Fruit fly (Drosophila melanogaster) whole organism, embryonic: Measurements from ENCODE around the gene CG42540.

Source experiments
- ATbp ChIP-seq: fragments of 200-800 bp; sonication (Bioruptor generic); optimal IDR thresholded peaks from 2 replicates; lab custom pipeline; 2017; ENCODE audit warnings: missing biosample characterization, mild to moderate bottlenecking, missing genetic modification characterization, missing genetic modification reagents
- Aef1 ChIP-seq: fragments of 200-800 bp; sonication (Bioruptor generic); IDR thresholded peaks from 3 replicates; pipeline ENCODE4 v1.3.6; 2022; ENCODE audit warnings: missing biosample characterization, missing genetic modification characterization
- Antp ChIP-seq: fragments of 200-800 bp; sonication (Bioruptor generic); optimal IDR thresholded peaks from 3 replicates; lab custom pipeline; 2016; ENCODE audit warnings: missing biosample characterization, missing genetic modification characterization
- Blimp-1 ChIP-seq: fragments of 200-800 bp; sonication (Bioruptor generic); optimal IDR thresholded peaks from 3 replicates; lab custom pipeline; 2018; ENCODE audit warnings: missing biosample characterization, missing genetic modification characterization, mild to moderate bottlenecking, moderate library complexity, missing genetic modification reagents
- CG11093 ChIP-seq: fragments of 200-800 bp; sonication (Bioruptor generic); IDR thresholded peaks from 3 replicates; pipeline ENCODE4 v1.3.6; 2022; ENCODE audit warnings: missing biosample characterization, missing genetic modification characterization
- CG11504 ChIP-seq: fragments of 200-800 bp; sonication (Bioruptor generic); optimal IDR thresholded peaks from 3 replicates; lab custom pipeline; 2019; ENCODE audit warnings: missing biosample characterization, mild to moderate bottlenecking, missing genetic modification characterization, moderate library complexity
- CG12391 ChIP-seq: fragments of 200-800 bp; sonication (Bioruptor generic); optimal IDR thresholded peaks from 3 replicates; lab custom pipeline; 2018; ENCODE audit warnings: missing biosample characterization, mild to moderate bottlenecking, missing genetic modification characterization, moderate library complexity
- CG13296 ChIP-seq: fragments of 200-800 bp; sonication (Bioruptor generic); optimal IDR thresholded peaks from 3 replicates; lab custom pipeline; 2018; ENCODE audit warnings: missing biosample characterization, mild to moderate bottlenecking, missing genetic modification characterization
- CG14667 ChIP-seq: fragments of 200-800 bp; sonication (Bioruptor generic); IDR thresholded peaks from 2 replicates; pipeline ENCODE4 v1.3.6; 2022; ENCODE audit warnings: missing biosample characterization, missing genetic modification characterization
- CG15269 ChIP-seq: fragments of 200-800 bp; sonication (Bioruptor generic); optimal IDR thresholded peaks from 2 replicates; lab custom pipeline; 2018; ENCODE audit warnings: missing biosample characterization, mild to moderate bottlenecking, missing genetic modification characterization, moderate library complexity
- CG15479 ChIP-seq: fragments of 200-800 bp; sonication (Bioruptor generic); optimal IDR thresholded peaks from 3 replicates; lab custom pipeline; 2019; ENCODE audit warnings: missing biosample characterization, mild to moderate bottlenecking, missing genetic modification characterization, moderate library complexity
- CG16779 ChIP-seq: fragments of 200-800 bp; sonication (Bioruptor generic); IDR thresholded peaks from 2 replicates; pipeline ENCODE4 v1.3.6; 2022; ENCODE audit warnings: missing biosample characterization, missing genetic modification characterization
- CG17328 ChIP-seq: fragments of 200-800 bp; sonication (Bioruptor generic); IDR thresholded peaks from 2 replicates; pipeline ENCODE4 v1.3.6; 2022; ENCODE audit warnings: missing biosample characterization, missing genetic modification characterization
- CG17361 ChIP-seq: fragments of 200-800 bp; sonication (Bioruptor generic); IDR thresholded peaks from 3 replicates; pipeline ENCODE4 v1.3.6; 2022; ENCODE audit warnings: missing biosample characterization, missing genetic modification characterization
- CG17829 ChIP-seq: fragments of 200-800 bp; optimal IDR thresholded peaks from 2 replicates; lab custom pipeline; 2019; ENCODE audit warnings: missing biosample characterization, mild to moderate bottlenecking, missing genetic modification characterization, moderate library complexity
- CG3847 ChIP-seq: fragments of 200-800 bp; sonication (Bioruptor generic); IDR thresholded peaks from 2 replicates; pipeline ENCODE4 v1.3.6; 2022; ENCODE audit warnings: missing biosample characterization, missing genetic modification characterization
- CG4820 ChIP-seq: fragments of 200-800 bp; sonication (Bioruptor generic); optimal IDR thresholded peaks from 3 replicates; lab custom pipeline; 2016; ENCODE audit warnings: missing biosample characterization, missing genetic modification characterization
- CG9437 ChIP-seq: fragments of 200-800 bp; sonication (Bioruptor generic); optimal IDR thresholded peaks from 2 replicates; lab custom pipeline; 2018; ENCODE audit warnings: missing biosample characterization, mild to moderate bottlenecking, missing genetic modification characterization
- D ChIP-seq, 2 experiments: fragments of 200-800 bp in 1 of 2; fragments of >200 bp in 1 of 2; sonication (Bioruptor generic) in 1 of 2; optimal IDR thresholded peaks; 2 replicates in 1 of 2; 3 replicates in 1 of 2; lab custom pipeline; 2017; ENCODE audit warnings: mild to moderate bottlenecking in 1 of 2, missing biosample characterization in 1 of 2, missing genetic modification characterization in 1 of 2, missing genetic modification reagents in 1 of 2
- Dad ChIP-seq: fragments of 200-800 bp; sonication (Bioruptor generic); optimal IDR thresholded peaks from 3 replicates; lab custom pipeline; 2016; ENCODE audit warnings: missing biosample characterization, missing genetic modification characterization
- Dfd ChIP-seq, 2 experiments: fragments of >200 bp; optimal IDR thresholded peaks; 2 replicates each; lab custom pipeline; 2017; ENCODE audit warnings: missing biosample characterization in 2 of 2, missing genetic modification characterization in 2 of 2
- Elba2 ChIP-seq: fragments of 200-800 bp; sonication (Bioruptor generic); optimal IDR thresholded peaks from 3 replicates; lab custom pipeline; 2016; ENCODE audit warnings: missing biosample characterization, missing genetic modification characterization
- Fer1 ChIP-seq: fragments of 200-800 bp; sonication (Bioruptor generic); optimal IDR thresholded peaks from 2 replicates; lab custom pipeline; 2017; ENCODE audit warnings: missing biosample characterization, mild to moderate bottlenecking, missing genetic modification characterization
- Hey ChIP-seq: fragments of 200-800 bp; sonication (Bioruptor generic); optimal IDR thresholded peaks from 3 replicates; lab custom pipeline; 2018; ENCODE audit warnings: missing biosample characterization, mild to moderate bottlenecking, missing genetic modification characterization
- Hmr ChIP-seq: fragments of 200-800 bp; sonication (Bioruptor generic); optimal IDR thresholded peaks from 3 replicates; lab custom pipeline; 2017; ENCODE audit warnings: mild to moderate bottlenecking, missing biosample characterization, missing genetic modification reagents, missing genetic modification characterization
- Jarid2 ChIP-seq: fragments of 200-800 bp; sonication (Bioruptor generic); optimal IDR thresholded peaks from 3 replicates; lab custom pipeline; 2017; ENCODE audit warnings: mild to moderate bottlenecking, missing biosample characterization, missing genetic modification reagents, missing genetic modification characterization
- Rx ChIP-seq: fragments of 200-800 bp; sonication (Bioruptor generic); IDR thresholded peaks from 2 replicates; pipeline ENCODE4 v1.3.6; 2022; ENCODE audit warnings: missing biosample characterization, missing genetic modification characterization
- Vsx1 ChIP-seq: fragments of 200-800 bp; sonication (Bioruptor generic); optimal IDR thresholded peaks from 2 replicates; lab custom pipeline; 2017; ENCODE audit warnings: missing biosample characterization, mild to moderate bottlenecking, missing genetic modification characterization, missing genetic modification reagents
- ap ChIP-seq: fragments of 200-800 bp; sonication (Bioruptor generic); IDR thresholded peaks from 2 replicates; pipeline ENCODE4 v1.3.6; 2022; ENCODE audit warnings: missing biosample characterization, missing genetic modification characterization
- bab2 ChIP-seq: fragments of 200-800 bp; sonication (Bioruptor generic); optimal IDR thresholded peaks from 2 replicates; lab custom pipeline; 2016; ENCODE audit warnings: missing biosample characterization, missing genetic modification characterization
- bcd ChIP-seq: fragments of 200-800 bp; sonication (Bioruptor generic); optimal IDR thresholded peaks from 2 replicates; lab custom pipeline; 2017; ENCODE audit warnings: missing biosample characterization, mild to moderate bottlenecking, missing genetic modification characterization
- bowl ChIP-seq: fragments of 200-800 bp; sonication (Bioruptor generic); IDR thresholded peaks from 2 replicates; pipeline ENCODE4 v1.3.6; 2022; ENCODE audit warnings: missing biosample characterization, missing genetic modification characterization
- chinmo ChIP-seq: fragments of 200-800 bp; sonication (Bioruptor generic); IDR thresholded peaks from 4 replicates; pipeline ENCODE4 v1.3.6; 2022; ENCODE audit warnings: missing biosample characterization, missing genetic modification characterization; ENCODE audit not compliant: partially characterized antibody
- corto ChIP-seq: fragments of 200-800 bp; sonication (Bioruptor generic); optimal IDR thresholded peaks from 2 replicates; lab custom pipeline; 2016; ENCODE audit warnings: missing biosample characterization, mild to moderate bottlenecking, missing genetic modification characterization, moderate library complexity
- exex ChIP-seq: fragments of 200-800 bp; sonication (Bioruptor generic); optimal IDR thresholded peaks from 4 replicates; lab custom pipeline; 2018; ENCODE audit warnings: missing biosample characterization, mild to moderate bottlenecking, missing genetic modification characterization, moderate library complexity
- gce ChIP-seq: fragments of 200-800 bp; sonication (Bioruptor generic); IDR thresholded peaks from 3 replicates; pipeline ENCODE4 v1.3.6; 2022; ENCODE audit warnings: missing biosample characterization, missing genetic modification characterization
- lmd ChIP-seq: fragments of 200-800 bp; sonication (Bioruptor generic); IDR thresholded peaks from 2 replicates; pipeline ENCODE4 v1.3.6; 2022; ENCODE audit warnings: missing biosample characterization, missing genetic modification characterization
- maf-S ChIP-seq: fragments of 200-800 bp; sonication (Bioruptor generic); optimal IDR thresholded peaks from 2 replicates; lab custom pipeline; 2016; ENCODE audit warnings: missing biosample characterization, missing genetic modification characterization
- odd ChIP-seq: fragments of 200-800 bp; sonication (Bioruptor generic); optimal IDR thresholded peaks from 2 replicates; lab custom pipeline; 2017; ENCODE audit warnings: missing biosample characterization, mild to moderate bottlenecking, missing genetic modification characterization
- pho ChIP-seq: fragments of 200-800 bp; sonication (Bioruptor generic); optimal IDR thresholded peaks from 2 replicates; lab custom pipeline; 2016; ENCODE audit warnings: missing biosample characterization, missing genetic modification characterization
- phol ChIP-seq: fragments of 200-800 bp; sonication (Bioruptor generic); optimal IDR thresholded peaks from 3 replicates; lab custom pipeline; 2018; ENCODE audit warnings: missing biosample characterization, mild to moderate bottlenecking, missing genetic modification characterization, moderate library complexity
- run ChIP-seq: fragments of 200-800 bp; sonication (Bioruptor generic); optimal IDR thresholded peaks from 3 replicates; lab custom pipeline; 2018; ENCODE audit warnings: missing biosample characterization, mild to moderate bottlenecking, missing genetic modification characterization
- slbo ChIP-seq: fragments of 200-800 bp; sonication (Bioruptor generic); IDR thresholded peaks from 2 replicates; pipeline ENCODE4 v1.3.6; 2022; ENCODE audit warnings: missing biosample characterization, missing genetic modification characterization
- stc ChIP-seq: fragments of 200-800 bp; sonication (Bioruptor generic); IDR thresholded peaks from 2 replicates; pipeline ENCODE4 v1.3.6; 2022; ENCODE audit warnings: missing biosample characterization, missing genetic modification characterization
- tin ChIP-seq: fragments of 200-800 bp; sonication (Bioruptor generic); optimal IDR thresholded peaks from 3 replicates; lab custom pipeline; 2016; ENCODE audit warnings: missing biosample characterization, missing genetic modification characterization
- tna ChIP-seq: fragments of 200-800 bp; sonication (Bioruptor generic); IDR thresholded peaks from 2 replicates; pipeline ENCODE4 v1.3.6; 2022; ENCODE audit warnings: missing biosample characterization, missing genetic modification characterization; ENCODE audit not compliant: partially characterized antibody
- tup ChIP-seq: fragments of 200-800 bp; sonication (Bioruptor generic); optimal IDR thresholded peaks from 2 replicates; lab custom pipeline; 2016; ENCODE audit warnings: missing biosample characterization, mild to moderate bottlenecking, missing genetic modification characterization, moderate library complexity
- zen2 ChIP-seq: fragments of 200-800 bp; sonication (Bioruptor generic); IDR thresholded peaks from 3 replicates; pipeline ENCODE4 v1.3.6; 2022; ENCODE audit warnings: missing biosample characterization, missing genetic modification characterization; ENCODE audit not compliant: partially characterized antibody
- zf30C ChIP-seq: fragments of 200-800 bp; sonication (Bioruptor generic); optimal IDR thresholded peaks from 3 replicates; lab custom pipeline; 2018; ENCODE audit warnings: missing biosample characterization, mild to moderate bottlenecking, missing genetic modification characterization
- zfh1 ChIP-seq: fragments of 200-800 bp; sonication (Bioruptor generic); IDR thresholded peaks from 3 replicates; pipeline ENCODE4 v1.3.6; 2022; ENCODE audit warnings: missing biosample characterization, missing genetic modification characterization

CG42540 gene

dm6 chr3L:4533941-4534340, 21.9 kb upstream of the CG42540 start:
- TF ChIP-seq CG9437 (GFP tag; lab: Kevin White, UChicago) (no peak), Dad (GFP tag; lab: Kevin White, UChicago) (no peak), Vsx1 (GFP tag; lab: Kevin White, UChicago) (no peak), exex (tag; lab: Kevin White, UChicago) (no peak), CG15269 (peak; percentile 53), Hmr (GFP tag; lab: Kevin White, UChicago) (peak; percentile 0), Antp (GFP tag; lab: Kevin White, UChicago) (no peak), Rx (GFP tag; lab: Robert Waterston, UW) (peak; percentile 41; the same call in 1 of the 2 replicates), Blimp-1 (GFP tag; lab: Kevin White, UChicago) (peak; percentile 42), CG16779 (GFP tag; lab: Robert Waterston, UW) (no peak), D (optimal IDR thresholded peaks at IDR 0.05; lab: Kevin White, UChicago) (no peak), D (GFP tag; optimal IDR thresholded peaks at IDR 0.05; lab: Kevin White, UChicago) (peak; percentile 47), tna (GFP tag; lab: Robert Waterston, UW) (no peak), CG14667 (no peak), CG11093 (GFP tag; lab: Robert Waterston, UW) (0 out of 3 replicates have a peak, but pooled peaks have one; percentile 11), slbo (peak; percentile 41), ap (GFP tag; lab: Robert Waterston, UW) (0 out of 2 replicates have a peak, but pooled peaks have one; percentile 9), CG4820 (GFP tag; lab: Kevin White, UChicago) (peak; percentile 35), ATbp (GFP tag; lab: Kevin White, UChicago) (peak; percentile 58), Elba2 (GFP tag; lab: Kevin White, UChicago) (no peak), CG11504 (tag; lab: Kevin White, UChicago) (peak; percentile 81), Fer1 (GFP tag; lab: Kevin White, UChicago) (peak; percentile 2), CG17829 (tag; lab: Kevin White, UChicago) (peak; percentile 52), CG17328 (GFP tag; lab: Robert Waterston, UW) (no peak; the same call in 1 of the 2 replicates), tup (no peak), stc (peak; percentile 40; the same call in 1 of the 2 replicates), pho (no peak), odd (no peak), corto (GFP tag; lab: Kevin White, UChicago) (no peak), zen2 (GFP tag; lab: Robert Waterston, UW) (no peak), bab2 (GFP tag; lab: Kevin White, UChicago) (peak; percentile 23), CG3847 (GFP tag; lab: Robert Waterston, UW) (no peak), gce (peak; percentile 73; the same call in 2 of the 3 replicates), Dfd (GFP tag; optimal IDR thresholded peaks at IDR 0.05; lab: Kevin White, UChicago) (no peak), CG17361 (GFP tag; lab: Robert Waterston, UW) (peak; percentile 54; the same call in 2 of the 3 replicates), phol (peak; percentile 63), bcd (GFP tag; lab: Kevin White, UChicago) (peak; percentile 31), tin (GFP tag; lab: Kevin White, UChicago) (peak; percentile 20), chinmo (no peak), Hey (tag; lab: Kevin White, UChicago) (no peak), CG12391 (tag; lab: Kevin White, UChicago) (peak; percentile 37), bowl (GFP tag; lab: Robert Waterston, UW) (no peak), maf-S (GFP tag; lab: Kevin White, UChicago) (no peak), zfh1 (GFP tag; lab: Robert Waterston, UW) (peak; percentile 39; the same call in 1 of the 3 replicates), CG15479 (GFP tag; lab: Kevin White, UChicago) (no peak), zf30C (GFP tag; lab: Kevin White, UChicago) (no peak), Jarid2 (GFP tag; lab: Kevin White, UChicago) (no peak), run (tag; lab: Kevin White, UChicago) (no peak), Aef1 (GFP tag; lab: Robert Waterston, UW) (peak; percentile 27; the same call in 1 of the 3 replicates), lmd (GFP tag; lab: Robert Waterston, UW) (0 out of 2 replicates have a peak, but pooled peaks have one; percentile 10), CG13296 (GFP tag; lab: Kevin White, UChicago) (peak; percentile 32)
